Fruit fly (Drosophila melanogaster): Measurements from ENCODE around the gene CG32486.

- peak; percentile 95 for TF ChIP-seq D19A (tag; optimal IDR thresholded peaks at IDR 0.05)
- no peak for TF ChIP-seq lov (optimal IDR thresholded peaks at IDR 0.05)
- TF ChIP-seq lov (GFP tag; IDR thresholded peaks at IDR 0.05) = peak; percentile 97
- TF ChIP-seq lilli (GFP tag; optimal IDR thresholded peaks at IDR 0.05) = peak; percentile 99
- TF ChIP-seq CG18764 (GFP tag; optimal IDR thresholded peaks at IDR 0.05) = peak; percentile 96
- peak; percentile 97 for TF ChIP-seq Blimp-1 (GFP tag; optimal IDR thresholded peaks at IDR 0.05)
- TF ChIP-seq seq (GFP tag; IDR thresholded peaks at IDR 0.05) = peak; percentile 99
- TF ChIP-seq lola (GFP tag; optimal IDR thresholded peaks at IDR 0.05) = peak in 1 of 3 experiments; percentile 94
- TF ChIP-seq fd102C (GFP tag; optimal IDR thresholded peaks at IDR 0.05) = peak; percentile 66
- peak; percentile 90 for TF ChIP-seq p53 (GFP tag; optimal IDR thresholded peaks at IDR 0.05)
- TF ChIP-seq CG3065 (GFP tag; optimal IDR thresholded peaks at IDR 0.05) = peak; percentile 95
- TF ChIP-seq H2.0 (GFP tag; IDR thresholded peaks at IDR 0.05) = peak; percentile 98
- peak; percentile 94 for TF ChIP-seq zen (tag; optimal IDR thresholded peaks at IDR 0.05)
Measured at dm6 chr3L:3081146-3081872, 10.7 kb upstream of the CG32486 start.

All from whole organism, embryonic.